Worm (Caenorhabditis elegans): ENCODE data around the gene R10F2.5.

DNA sequence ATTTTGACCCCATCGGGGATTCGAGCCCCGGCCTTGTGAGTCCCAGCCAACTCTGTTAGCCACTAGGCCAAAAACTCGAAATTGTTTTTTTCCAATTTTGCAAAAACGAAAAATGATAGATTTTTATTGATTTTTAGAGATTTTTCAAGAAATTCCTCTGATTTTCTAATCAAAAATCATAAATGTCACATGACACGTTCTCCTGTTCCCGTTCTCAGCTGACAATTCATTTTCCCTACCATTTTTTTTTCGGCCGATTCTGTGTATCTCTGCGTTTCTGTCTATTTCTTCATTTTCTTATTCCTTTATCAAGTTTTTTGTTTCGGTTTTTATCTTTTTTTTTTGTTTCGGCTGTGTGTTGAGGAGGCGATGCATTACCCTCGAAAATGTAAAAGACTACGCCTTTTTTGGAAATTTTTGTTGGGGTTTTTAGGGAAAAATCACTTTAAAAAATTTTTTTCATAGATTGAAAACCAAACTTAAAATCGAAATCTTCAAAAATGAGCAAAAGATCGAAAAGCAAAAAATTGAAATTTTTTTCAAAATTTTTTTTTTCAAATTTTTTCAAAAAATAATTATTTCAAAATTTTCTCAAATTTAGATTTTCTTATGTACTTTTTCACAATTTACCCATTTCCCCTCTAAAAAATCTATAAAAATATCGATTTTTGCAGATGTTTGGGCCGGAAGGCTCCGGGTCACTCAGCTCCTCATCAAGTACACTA is 50.3 kb downstream of the R10F2.5 start, which contains the start of gene klf-1:
- TF ChIP-seq nhr-232 (tag; optimal IDR thresholded peaks at IDR 0.05) (no peak), mec-3 (tag; optimal IDR thresholded peaks at IDR 0.05; ENCODE audit: borderline replicate concordance) (no peak), nhr-11 (tag; optimal IDR thresholded peaks at IDR 0.05) (no peak), dmd-4 (tag; optimal IDR thresholded peaks at IDR 0.05; ENCODE audit: borderline replicate concordance) (no peak), ama-1 (optimal IDR thresholded peaks at IDR 0.05) (no peak), tbx-7 (tag; optimal IDR thresholded peaks at IDR 0.05) (no peak), tbx-2 (tag; optimal IDR thresholded peaks at IDR 0.05) (no peak), F13H6.1 (tag; optimal IDR thresholded peaks at IDR 0.05) (no peak), rnt-1 (tag; optimal IDR thresholded peaks at IDR 0.05) (no peak), ceh-30 (tag; optimal IDR thresholded peaks at IDR 0.05) (no peak), che-1 (tag; optimal IDR thresholded peaks at IDR 0.05) (no peak)

Measured in whole organism, late embryonic.